Fruit fly (Drosophila melanogaster): ENCODE measurements around the gene CG14947.

dm6 chr2L:12030552-12031131 is 45.3 kb upstream of the CG14947 start:
- no peak for TF ChIP-seq Rel (GFP tag; optimal IDR thresholded peaks at IDR 0.05)
- peak; percentile 7 for TF ChIP-seq Rel (tag; optimal IDR thresholded peaks at IDR 0.05)
- TF ChIP-seq Dfd (GFP tag; optimal IDR thresholded peaks at IDR 0.05), result no peak
- no peak for TF ChIP-seq Sp1 (GFP tag; optimal IDR thresholded peaks at IDR 0.05)
- no peak for TF ChIP-seq dmrt93B (GFP tag; optimal IDR thresholded peaks at IDR 0.05)
- TF ChIP-seq tai (GFP tag; optimal IDR thresholded peaks at IDR 0.05), result no peak
- TF ChIP-seq sv (GFP tag; optimal IDR thresholded peaks at IDR 0.05), result no peak
- no peak for TF ChIP-seq lola (GFP tag; optimal IDR thresholded peaks at IDR 0.05)
- TF ChIP-seq fru (GFP tag; optimal IDR thresholded peaks at IDR 0.05), result no peak
- TF ChIP-seq Jra (GFP tag; optimal IDR thresholded peaks at IDR 0.05), result no peak
